Worm (Caenorhabditis elegans): ENCODE data around the gene zhit-2.

ce11 chrIII:4241181-4241580, 3.0 kb downstream of the zhit-2 start:
- TF ChIP-seq nfyb-1 (GFP tag; IDR thresholded peaks at IDR 0.05) (no peak), xnd-1 (tag; optimal IDR thresholded peaks at IDR 0.05) (no peak), unc-130 (GFP tag; optimal IDR thresholded peaks at IDR 0.05) (no peak), lir-1 (GFP tag; conservative IDR thresholded peaks at IDR 0.05) (no peak), him-1 (tag; optimal IDR thresholded peaks at IDR 0.05) (no peak), lin-35 (GFP tag; optimal IDR thresholded peaks at IDR 0.05) (no peak), zfh-2 (GFP tag; conservative IDR thresholded peaks at IDR 0.05) (no peak), mel-28 (tag; optimal IDR thresholded peaks at IDR 0.05; ENCODE audit: borderline replicate concordance) (no peak), ztf-18 (tag; optimal IDR thresholded peaks at IDR 0.05) (no peak), F49E8.2 (tag; optimal IDR thresholded peaks at IDR 0.05; ENCODE audit: insufficient read depth) (no peak), nhr-90 (tag; optimal IDR thresholded peaks at IDR 0.05) (no peak), unc-62 (GFP tag; optimal IDR thresholded peaks at IDR 0.05) (no peak), dpl-1 (GFP tag; optimal IDR thresholded peaks at IDR 0.05) (no peak)

Measured in whole organism, young adult.